Fruit fly (Drosophila melanogaster) whole organism, embryonic: ENCODE measurements around the gene CG7149.

Experiments
- Adf1 ChIP-seq: fragments of 200-800 bp; sonication (Bioruptor generic); IDR thresholded peaks from 2 replicates; pipeline ENCODE4 v1.3.6; 2022; ENCODE audit warnings: missing biosample characterization, missing genetic modification characterization
- CG12104 ChIP-seq: fragments of 200-800 bp; sonication (Bioruptor generic); optimal IDR thresholded peaks from 3 replicates; lab custom pipeline; 2016; ENCODE audit warnings: missing biosample characterization, missing genetic modification characterization
- CG12236 ChIP-seq: fragments of 200-800 bp; sonication (Bioruptor generic); optimal IDR thresholded peaks from 2 replicates; lab custom pipeline; 2016; ENCODE audit warnings: missing biosample characterization, missing genetic modification characterization
- CG13624 ChIP-seq: fragments of 200-800 bp; sonication (Bioruptor generic); optimal IDR thresholded peaks from 2 replicates; lab custom pipeline; 2016; ENCODE audit warnings: missing biosample characterization, missing genetic modification characterization
- CG17359 ChIP-seq: fragments of 200-800 bp; sonication (Bioruptor generic); optimal IDR thresholded peaks from 3 replicates; lab custom pipeline; 2018; ENCODE audit warnings: missing biosample characterization, mild to moderate bottlenecking, missing genetic modification characterization, moderate library complexity
- CG17361 ChIP-seq: fragments of 200-800 bp; sonication (Bioruptor generic); IDR thresholded peaks from 3 replicates; pipeline ENCODE4 v1.3.6; 2022; ENCODE audit warnings: missing biosample characterization, missing genetic modification characterization
- CG17802 ChIP-seq: fragments of 200-800 bp; sonication (Bioruptor generic); optimal IDR thresholded peaks from 2 replicates; lab custom pipeline; 2018; ENCODE audit warnings: missing biosample characterization, mild to moderate bottlenecking, missing genetic modification characterization, moderate library complexity
- CG18262 ChIP-seq: fragments of 200-800 bp; optimal IDR thresholded peaks from 3 replicates; lab custom pipeline; 2019; ENCODE audit warnings: missing biosample characterization, mild to moderate bottlenecking, missing genetic modification characterization, moderate library complexity
- CG18599 ChIP-seq: fragments of 200-800 bp; sonication (Bioruptor generic); optimal IDR thresholded peaks from 3 replicates; lab custom pipeline; 2017; ENCODE audit warnings: missing biosample characterization, missing genetic modification characterization, mild to moderate bottlenecking, moderate library complexity, missing genetic modification reagents
- CG2678 ChIP-seq: fragments of 200-800 bp; sonication (Bioruptor generic); optimal IDR thresholded peaks from 3 replicates; lab custom pipeline; 2019; ENCODE audit warnings: missing biosample characterization, mild to moderate bottlenecking, missing genetic modification characterization, moderate library complexity
- CG4424 ChIP-seq: fragments of 200-800 bp; sonication (Bioruptor generic); optimal IDR thresholded peaks from 3 replicates; lab custom pipeline; 2016; ENCODE audit warnings: missing biosample characterization, missing genetic modification characterization
- CG6689 ChIP-seq: fragments of 200-800 bp; sonication (Bioruptor generic); IDR thresholded peaks from 2 replicates; pipeline ENCODE4 v1.3.6; 2022; ENCODE audit warnings: missing biosample characterization, missing genetic modification characterization
- CG7839 ChIP-seq: fragments of 200-800 bp; sonication (Bioruptor generic); optimal IDR thresholded peaks from 3 replicates; lab custom pipeline; 2018; ENCODE audit warnings: missing biosample characterization, mild to moderate bottlenecking, missing genetic modification characterization, moderate library complexity
- CG9609 ChIP-seq: fragments of 200-800 bp; sonication (Bioruptor generic); optimal IDR thresholded peaks from 3 replicates; lab custom pipeline; 2016; ENCODE audit warnings: missing biosample characterization, missing genetic modification characterization
- CG9727 ChIP-seq: fragments of 200-800 bp; sonication (Bioruptor generic); optimal IDR thresholded peaks from 3 replicates; lab custom pipeline; 2017; ENCODE audit warnings: missing biosample characterization, mild to moderate bottlenecking, missing genetic modification characterization
- Deaf1 ChIP-seq: fragments of 200-800 bp; optimal IDR thresholded peaks from 3 replicates; lab custom pipeline; 2019; ENCODE audit warnings: missing biosample characterization, mild to moderate bottlenecking, missing genetic modification characterization, moderate library complexity
- Gug ChIP-seq: fragments of 200-800 bp; sonication (Bioruptor generic); IDR thresholded peaks from 4 replicates; pipeline ENCODE4 v1.3.6; 2022; ENCODE audit warnings: missing biosample characterization, missing genetic modification characterization
- HLHmδ ChIP-seq: fragments of 200-800 bp; sonication (Bioruptor generic); optimal IDR thresholded peaks from 2 replicates; lab custom pipeline; 2018; ENCODE audit warnings: missing biosample characterization, mild to moderate bottlenecking, missing genetic modification characterization, moderate library complexity
- Lhr ChIP-seq: fragments of 200-800 bp; sonication (Bioruptor generic); optimal IDR thresholded peaks from 3 replicates; lab custom pipeline; 2017; ENCODE audit warnings: mild to moderate bottlenecking, missing biosample characterization, missing genetic modification reagents, missing genetic modification characterization
- MTF-1 ChIP-seq: fragments of 200-800 bp; sonication (Bioruptor generic); optimal IDR thresholded peaks from 2 replicates; lab custom pipeline; 2018; ENCODE audit warnings: missing biosample characterization, mild to moderate bottlenecking, missing genetic modification characterization, borderline replicate concordance
- NC2α ChIP-seq: fragments of 200-800 bp; sonication (Bioruptor generic); optimal IDR thresholded peaks from 2 replicates; lab custom pipeline; 2016; ENCODE audit warnings: missing biosample characterization, missing genetic modification characterization
- NFAT ChIP-seq: fragments of 200-800 bp; sonication (Bioruptor generic); IDR thresholded peaks from 2 replicates; pipeline ENCODE4 v1.3.6; 2022; ENCODE audit warnings: missing biosample characterization, missing genetic modification characterization
- PHDP ChIP-seq: fragments of 200-800 bp; sonication (Bioruptor generic); optimal IDR thresholded peaks from 3 replicates; lab custom pipeline; 2018; ENCODE audit warnings: missing biosample characterization, mild to moderate bottlenecking, missing genetic modification characterization, moderate library complexity
- Rfx ChIP-seq: fragments of 200-800 bp; sonication (Bioruptor generic); IDR thresholded peaks from 2 replicates; pipeline ENCODE4 v1.3.6; 2022; ENCODE audit warnings: missing biosample characterization, missing genetic modification characterization
- Sry-β ChIP-seq: fragments of 200-800 bp; sonication (Bioruptor generic); optimal IDR thresholded peaks from 2 replicates; lab custom pipeline; 2018; ENCODE audit warnings: missing biosample characterization, mild to moderate bottlenecking, missing genetic modification characterization, moderate library complexity
- Trl ChIP-seq, 3 experiments: fragments of >200 bp in 2 of 3; fragments of 200-800 bp in 1 of 3; sonication (Bioruptor generic) in 1 of 3; optimal IDR thresholded peaks; 2 replicates in 1 of 3; 3 replicates in 2 of 3; lab custom pipeline; 2016 to 2017; ENCODE audit warnings: missing biosample characterization in 1 of 3, missing genetic modification characterization in 1 of 3
- ap ChIP-seq: fragments of 200-800 bp; sonication (Bioruptor generic); IDR thresholded peaks from 2 replicates; pipeline ENCODE4 v1.3.6; 2022; ENCODE audit warnings: missing biosample characterization, missing genetic modification characterization
- btn ChIP-seq: fragments of 200-800 bp; sonication (Bioruptor generic); optimal IDR thresholded peaks from 2 replicates; lab custom pipeline; 2016; ENCODE audit warnings: missing biosample characterization, missing genetic modification characterization
- cato ChIP-seq: fragments of 200-800 bp; sonication (Bioruptor generic); optimal IDR thresholded peaks from 2 replicates; lab custom pipeline; 2016; ENCODE audit warnings: missing biosample characterization, missing genetic modification characterization, borderline replicate concordance
- caup ChIP-seq: fragments of 200-800 bp; sonication (Bioruptor generic); optimal IDR thresholded peaks from 3 replicates; lab custom pipeline; 2017; ENCODE audit warnings: missing biosample characterization, mild to moderate bottlenecking, missing genetic modification characterization, moderate library complexity; ENCODE audit not compliant: severe bottlenecking
- cg ChIP-seq: fragments of 200-800 bp; sonication (Bioruptor generic); optimal IDR thresholded peaks from 3 replicates; lab custom pipeline; 2019; ENCODE audit warnings: missing biosample characterization, mild to moderate bottlenecking, missing genetic modification characterization, moderate library complexity
- crp ChIP-seq, 2 experiments: fragments of 200-800 bp; sonication (Bioruptor generic); optimal IDR thresholded peaks; 2 replicates in 1 of 2; 3 replicates in 1 of 2; lab custom pipeline; 2017; ENCODE audit warnings: missing biosample characterization in 2 of 2, missing genetic modification characterization in 2 of 2, mild to moderate bottlenecking in 1 of 2, moderate library complexity in 1 of 2
- dmrt99B ChIP-seq: fragments of 200-800 bp; sonication (Bioruptor generic); optimal IDR thresholded peaks from 2 replicates; lab custom pipeline; 2018; ENCODE audit warnings: missing biosample characterization, mild to moderate bottlenecking, missing genetic modification characterization, moderate library complexity
- esg ChIP-seq: fragments of 200-800 bp; sonication (Bioruptor generic); conservative IDR thresholded peaks from 2 replicates; pipeline ENCODE4 v1.3.6; 2022; ENCODE audit warnings: missing biosample characterization, missing genetic modification characterization
- fd64A ChIP-seq: fragments of 200-800 bp; sonication (Bioruptor generic); optimal IDR thresholded peaks from 3 replicates; lab custom pipeline; 2018; ENCODE audit warnings: missing biosample characterization, mild to moderate bottlenecking, missing genetic modification characterization
- gcm2 ChIP-seq: fragments of 200-800 bp; sonication (Bioruptor generic); optimal IDR thresholded peaks from 2 replicates; lab custom pipeline; 2016; ENCODE audit warnings: missing biosample characterization, missing genetic modification characterization
- hkb ChIP-seq, 2 experiments: fragments of 200-800 bp in 1 of 2; fragments of >200 bp in 1 of 2; sonication (Bioruptor generic) in 1 of 2; IDR thresholded peaks in 1 of 2; optimal IDR thresholded peaks in 1 of 2; 2 replicates each; pipeline versions ENCODE4 v1.3.6 to Lab custom; 2017 to 2022; ENCODE audit warnings: missing biosample characterization in 1 of 2, missing genetic modification characterization in 1 of 2
- ind ChIP-seq: fragments of 200-800 bp; sonication (Bioruptor generic); optimal IDR thresholded peaks from 3 replicates; lab custom pipeline; 2016; ENCODE audit warnings: missing biosample characterization, missing genetic modification characterization
- ken ChIP-seq: fragments of 200-800 bp; sonication (Bioruptor generic); IDR thresholded peaks from 3 replicates; pipeline ENCODE4 v1.3.6; 2022; ENCODE audit warnings: missing biosample characterization, missing genetic modification characterization
- prd ChIP-seq, 3 experiments: fragments of >200 bp in 2 of 3; fragments of 200-800 bp in 1 of 3; sonication (Bioruptor generic) in 1 of 3; optimal IDR thresholded peaks in 2 of 3; IDR thresholded peaks in 1 of 3; 2 replicates in 2 of 3; 3 replicates in 1 of 3; pipeline versions ENCODE4 v1.3.6 to Lab custom; 2017 to 2022; ENCODE audit warnings: missing biosample characterization in 1 of 3, missing genetic modification characterization in 1 of 3
- tin ChIP-seq: fragments of 200-800 bp; sonication (Bioruptor generic); optimal IDR thresholded peaks from 3 replicates; lab custom pipeline; 2016; ENCODE audit warnings: missing biosample characterization, missing genetic modification characterization
- tio ChIP-seq: fragments of 200-800 bp; sonication (Bioruptor generic); optimal IDR thresholded peaks from 2 replicates; lab custom pipeline; 2017; ENCODE audit warnings: missing biosample characterization, missing genetic modification characterization, inconsistent platforms
- tna ChIP-seq: fragments of 200-800 bp; sonication (Bioruptor generic); IDR thresholded peaks from 2 replicates; pipeline ENCODE4 v1.3.6; 2022; ENCODE audit warnings: missing biosample characterization, missing genetic modification characterization; ENCODE audit not compliant: partially characterized antibody
- wdn ChIP-seq: fragments of 200-800 bp; sonication (Bioruptor generic); IDR thresholded peaks from 2 replicates; pipeline ENCODE4 v1.3.6; 2022; ENCODE audit warnings: missing biosample characterization, missing genetic modification characterization
- wor ChIP-seq: fragments of 200-800 bp; sonication (Bioruptor generic); IDR thresholded peaks from 2 replicates; pipeline ENCODE4 v1.3.6; 2022; ENCODE audit warnings: missing biosample characterization, missing genetic modification characterization
- zen2 ChIP-seq: fragments of 200-800 bp; sonication (Bioruptor generic); IDR thresholded peaks from 3 replicates; pipeline ENCODE4 v1.3.6; 2022; ENCODE audit warnings: missing biosample characterization, missing genetic modification characterization; ENCODE audit not compliant: partially characterized antibody
- zfh2 ChIP-seq: fragments of 200-800 bp; sonication (Bioruptor generic); optimal IDR thresholded peaks from 2 replicates; lab custom pipeline; 2016; ENCODE audit warnings: missing biosample characterization, missing genetic modification characterization

The CG7149 gene

dm6 chr2L:7799804-7800433 lies 9.6 kb upstream of the CG7149 start, which contains the start of the genes Herp and r2d2 (continued):
- TF ChIP-seq Gug (peak; percentile 88), tin (GFP tag; lab: Kevin White, UChicago) (peak; percentile 90), cg (GFP tag; lab: Kevin White, UChicago) (no peak), CG18262 (tag; lab: Kevin White, UChicago) (peak; percentile 88), ken (GFP tag; lab: Robert Waterston, UW) (peak; percentile 88), btn (GFP tag; lab: Kevin White, UChicago) (peak; percentile 81), CG2678 (peak; percentile 93), Lhr (GFP tag; lab: Kevin White, UChicago) (peak; percentile 71), esg (GFP tag; lab: Robert Waterston, UW) (peak; percentile 90), CG4424 (GFP tag; lab: Kevin White, UChicago) (peak; percentile 93), Trl (optimal IDR thresholded peaks at IDR 0.05; lab: Kevin White, UChicago) (no peak), Trl (GFP tag; optimal IDR thresholded peaks at IDR 0.05; lab: Kevin White, UChicago) (peak; percentile 96), CG7839 (peak; percentile 91), wor (GFP tag; lab: Robert Waterston, UW) (peak; percentile 84), Sry-β (GFP tag; lab: Kevin White, UChicago) (peak; percentile 98), tna (GFP tag; lab: Robert Waterston, UW) (no peak; the same call in 1 of the 2 replicates), CG17359 (tag; lab: Kevin White, UChicago) (peak; percentile 81), gcm2 (GFP tag; lab: Kevin White, UChicago) (peak; percentile 75), CG9609 (peak; percentile 94), NFAT (GFP tag; lab: Robert Waterston, UW) (peak; percentile 79), Deaf1 (tag; lab: Kevin White, UChicago) (peak; percentile 66), CG17361 (peak; percentile 94), HLHmδ (GFP tag; lab: Kevin White, UChicago) (no peak), NC2α (GFP tag; lab: Kevin White, UChicago) (peak; percentile 84), crp (GFP tag; optimal IDR thresholded peaks at IDR 0.05; lab: Kevin White, UChicago) (peak in 1 of 2 experiments; percentile 75), PHDP (tag; lab: Kevin White, UChicago) (peak; percentile 88), CG9727 (GFP tag; lab: Kevin White, UChicago) (peak; percentile 90), Adf1 (GFP tag; lab: Robert Waterston, UW) (peak; percentile 64), CG12104 (peak; percentile 85), prd (optimal IDR thresholded peaks at IDR 0.05; lab: Kevin White, UChicago) (no peak), prd (GFP tag; IDR thresholded peaks at IDR 0.05; lab: Robert Waterston, UW) (peak; percentile 92), CG12236 (GFP tag; lab: Kevin White, UChicago) (peak; percentile 81), zfh2 (GFP tag; lab: Kevin White, UChicago) (peak; percentile 97), Rfx (GFP tag; lab: Robert Waterston, UW) (peak; percentile 94), CG18599 (GFP tag; lab: Kevin White, UChicago) (peak; percentile 94), wdn (GFP tag; lab: Robert Waterston, UW) (peak; percentile 80; the same call in 1 of the 2 replicates), caup (GFP tag; lab: Kevin White, UChicago) (peak; percentile 90), hkb (optimal IDR thresholded peaks at IDR 0.05; lab: Kevin White, UChicago) (peak; percentile 12), hkb (GFP tag; IDR thresholded peaks at IDR 0.05; lab: Robert Waterston, UW) (peak; percentile 88), dmrt99B (peak; percentile 87), CG6689 (GFP tag; lab: Robert Waterston, UW) (peak; percentile 86), CG13624 (GFP tag; lab: Kevin White, UChicago) (peak; percentile 97), ind (GFP tag; lab: Kevin White, UChicago) (peak; percentile 93), ap (GFP tag; lab: Robert Waterston, UW) (peak; percentile 55; the same call in 1 of the 2 replicates), MTF-1 (peak; percentile 61), CG17802 (tag; lab: Kevin White, UChicago) (peak; percentile 65), fd64A (GFP tag; lab: Kevin White, UChicago) (peak; percentile 74), zen2 (peak; percentile 47; the same call in 1 of the 3 replicates), tio (GFP tag; lab: Kevin White, UChicago) (peak; percentile 87), cato (GFP tag; lab: Kevin White, UChicago) (peak; percentile 66)
